Worm (Caenorhabditis elegans) whole organism, L4 larva: Measurements from ENCODE around the gene C09E8.6.

Experiments
- ceh-82 ChIP-seq: sonication (generic microtip); optimal IDR thresholded peaks from 2 replicates; lab custom pipeline; 2017; ENCODE audit warnings: missing biosample characterization, missing genetic modification characterization
- ces-1 ChIP-seq: fragments of 150-350 bp; sonication (generic microtip); optimal IDR thresholded peaks from 4 replicates; lab custom pipeline; 2014; ENCODE audit warnings: missing biosample characterization, missing genetic modification reagents, missing genetic modification characterization
- daf-12 ChIP-seq: fragments of 150-350 bp; optimal IDR thresholded peaks from 2 replicates; lab custom pipeline; 2014; ENCODE audit warnings: missing biosample characterization, missing genetic modification reagents, missing genetic modification characterization
- dmd-6 ChIP-seq: fragments of 200-800 bp; sonication (Bioruptor generic); IDR thresholded peaks from 2 replicates; pipeline ENCODE4 v1.3.6; 2022; ENCODE audit warnings: missing genetic modification reagents, missing genetic modification characterization, missing compliant biosample characterization
- fkh-10 ChIP-seq: fragments of 150-350 bp; optimal IDR thresholded peaks from 2 replicates; lab custom pipeline; 2014; ENCODE audit warnings: missing biosample characterization, missing genetic modification reagents, missing genetic modification characterization
- hlh-30 ChIP-seq: sonication (generic microtip); optimal IDR thresholded peaks from 2 replicates; lab custom pipeline; 2017; ENCODE audit warnings: antibody characterized with exemption, mild to moderate bottlenecking, missing genetic modification characterization, missing compliant biosample characterization; ENCODE audit not compliant: insufficient read depth
- lin-29 ChIP-seq: fragments of 200-800 bp; sonication (Bioruptor generic); IDR thresholded peaks from 2 replicates; pipeline ENCODE4 v1.3.6; 2022; ENCODE audit warnings: missing genetic modification reagents, missing genetic modification characterization, missing compliant biosample characterization
- lin-38 ChIP-seq: fragments of 200-800 bp; sonication (Bioruptor generic); IDR thresholded peaks from 2 replicates; pipeline ENCODE4 v1.3.6; 2022; ENCODE audit warnings: missing genetic modification reagents, missing genetic modification characterization, missing compliant biosample characterization
- nhr-77 ChIP-seq: fragments of 150-350 bp; optimal IDR thresholded peaks from 2 replicates; lab custom pipeline; 2014; ENCODE audit warnings: missing biosample characterization, missing genetic modification characterization

ce11 chrII:526375-526774 lies 29.9 kb upstream of the C09E8.6 start, which contains the start of gene lgc-34:
- no peak for TF ChIP-seq daf-12
- TF ChIP-seq nhr-77 (tag; lab: Kevin White, UChicago): no peak
- TF ChIP-seq lin-29 (GFP tag; lab: Robert Waterston, UW): no peak
- TF ChIP-seq hlh-30 (tag; lab: Kevin White, UChicago): no peak
- TF ChIP-seq ceh-82 (tag; lab: Kevin White, UChicago): no peak
- TF ChIP-seq lin-38 (GFP tag; lab: Robert Waterston, UW): no peak
- TF ChIP-seq fkh-10 (GFP tag; lab: Kevin White, UChicago): no peak
- no peak for TF ChIP-seq ces-1 (GFP tag; lab: Kevin White, UChicago)
- TF ChIP-seq dmd-6 (GFP tag; lab: Robert Waterston, UW): no peak
